Fruit fly (Drosophila melanogaster): ENCODE data around the gene CG5026.

The CG5026 gene

dm6 chr3L:9019196-9019662 lies 50.9 kb downstream of the CG5026 start, which contains the start of gene Doc2 (continued):
- TF ChIP-seq tll (GFP tag; optimal IDR thresholded peaks at IDR 0.05) (peak in 1 of 2 experiments; percentile 38), CG7839 (tag; optimal IDR thresholded peaks at IDR 0.05) (no peak), cg (GFP tag; optimal IDR thresholded peaks at IDR 0.05) (peak; percentile 44), sna (GFP tag; IDR thresholded peaks at IDR 0.05; ENCODE audit: partially characterized antibody) (0 out of 2 replicates have a peak, but pooled peaks have one; percentile 16), shn (GFP tag; optimal IDR thresholded peaks at IDR 0.05) (no peak), CG3995 (GFP tag; optimal IDR thresholded peaks at IDR 0.05) (no peak), pfk (GFP tag; optimal IDR thresholded peaks at IDR 0.05) (no peak), disco-r (GFP tag; optimal IDR thresholded peaks at IDR 0.05) (no peak), schlank (tag; optimal IDR thresholded peaks at IDR 0.05) (no peak), gce (GFP tag; IDR thresholded peaks at IDR 0.05) (0 out of 3 replicates have a peak, but pooled peaks have one; percentile 18), kni (GFP tag; optimal IDR thresholded peaks at IDR 0.05) (peak; percentile 68), Lhr (GFP tag; optimal IDR thresholded peaks at IDR 0.05) (no peak), Deaf1 (tag; optimal IDR thresholded peaks at IDR 0.05) (peak; percentile 33), jigr1 (GFP tag; IDR thresholded peaks at IDR 0.05) (no peak), caup (GFP tag; optimal IDR thresholded peaks at IDR 0.05; ENCODE audit: severe bottlenecking) (no peak), CG15479 (GFP tag; optimal IDR thresholded peaks at IDR 0.05) (peak; percentile 78), gsb-n (tag; optimal IDR thresholded peaks at IDR 0.05) (no peak), Aef1 (GFP tag; IDR thresholded peaks at IDR 0.05) (no peak), yki (optimal IDR thresholded peaks at IDR 0.05) (no peak), CG10321 (GFP tag; IDR thresholded peaks at IDR 0.05) (peak; percentile 97), CG16813 (GFP tag; IDR thresholded peaks at IDR 0.05; ENCODE audit: partially characterized antibody) (no peak), B-H1 (GFP tag; IDR thresholded peaks at IDR 0.05) (no peak), CG17829 (tag; optimal IDR thresholded peaks at IDR 0.05) (peak; percentile 30), Dbx (GFP tag; IDR thresholded peaks at IDR 0.05) (no peak), Hr78 (GFP tag; optimal IDR thresholded peaks at IDR 0.05) (no peak), z (GFP tag; IDR thresholded peaks at IDR 0.05) (peak; percentile 77), klu (GFP tag; IDR thresholded peaks at IDR 0.05) (no peak), kah (GFP tag; optimal IDR thresholded peaks at IDR 0.05) (peak; percentile 53), emc (GFP tag; optimal IDR thresholded peaks at IDR 0.05) (no peak), grn (GFP tag; optimal IDR thresholded peaks at IDR 0.05) (peak; percentile 17), dpn (GFP tag; optimal IDR thresholded peaks at IDR 0.05) (no peak), CG17802 (tag; optimal IDR thresholded peaks at IDR 0.05) (no peak), CG10209 (GFP tag; optimal IDR thresholded peaks at IDR 0.05) (no peak), Neu2 (GFP tag; optimal IDR thresholded peaks at IDR 0.05; ENCODE audit: borderline replicate concordance) (no peak), fd96Cb (tag; optimal IDR thresholded peaks at IDR 0.05) (no peak), Poxn (GFP tag; IDR thresholded peaks at IDR 0.05) (no peak), unc-4 (GFP tag; IDR thresholded peaks at IDR 0.05; ENCODE audit: partially characterized antibody) (no peak), hth (optimal IDR thresholded peaks at IDR 0.05) (no peak), Adf1 (GFP tag; IDR thresholded peaks at IDR 0.05) (0 out of 2 replicates have a peak, but pooled peaks have one; percentile 16), NC2β (GFP tag; optimal IDR thresholded peaks at IDR 0.05) (no peak), CG8388 (GFP tag; optimal IDR thresholded peaks at IDR 0.05) (no peak), ara (GFP tag; IDR thresholded peaks at IDR 0.05) (no peak), CG13624 (GFP tag; optimal IDR thresholded peaks at IDR 0.05) (no peak), Drgx (GFP tag; IDR thresholded peaks at IDR 0.05) (no peak), CG7928 (GFP tag; optimal IDR thresholded peaks at IDR 0.05) (no peak), br (optimal IDR thresholded peaks at IDR 0.05) (no peak), CG7963 (GFP tag; IDR thresholded peaks at IDR 0.05; ENCODE audit: partially characterized antibody) (no peak), Dll (GFP tag; IDR thresholded peaks at IDR 0.05; ENCODE audit: partially characterized antibody) (0 out of 4 replicates have a peak, but pooled peaks have one; percentile 11), CG6813 (GFP tag; optimal IDR thresholded peaks at IDR 0.05) (no peak), CG10979 (tag; optimal IDR thresholded peaks at IDR 0.05) (no peak)
